Worm (Caenorhabditis elegans): ENCODE data around the gene zen-4.

- no peak for TF ChIP-seq him-1 (tag; optimal IDR thresholded peaks at IDR 0.05)
- no peak for TF ChIP-seq dao-5 (tag; optimal IDR thresholded peaks at IDR 0.05)
- TF ChIP-seq W03F9.2 (tag; optimal IDR thresholded peaks at IDR 0.05): no peak
Observed at ce11 chrIV:6155296-6155695, 37.3 kb downstream of the zen-4 start, which contains the start of gene C11D2.7.

Measured in whole organism, L4/young adult.